Worm (Caenorhabditis elegans): ENCODE results near the gene Y62H9A.8.

ce11 chrX:11892328-11892727 lies at the start of gene Y62H9A.8:
- TF ChIP-seq ceh-14 (tag; optimal IDR thresholded peaks at IDR 0.05), result no peak
- no peak for TF ChIP-seq pha-2 (tag; optimal IDR thresholded peaks at IDR 0.05)
- TF ChIP-seq pag-3 (tag; optimal IDR thresholded peaks at IDR 0.05; ENCODE audit: borderline replicate concordance), result no peak
- no peak for TF ChIP-seq lin-11 (tag; optimal IDR thresholded peaks at IDR 0.05)
- TF ChIP-seq tbx-2 (tag; optimal IDR thresholded peaks at IDR 0.05), result no peak

Measured in whole organism, late embryonic.